Fruit fly (Drosophila melanogaster): ENCODE data around the gene slam.

Gene slam

DNA sequence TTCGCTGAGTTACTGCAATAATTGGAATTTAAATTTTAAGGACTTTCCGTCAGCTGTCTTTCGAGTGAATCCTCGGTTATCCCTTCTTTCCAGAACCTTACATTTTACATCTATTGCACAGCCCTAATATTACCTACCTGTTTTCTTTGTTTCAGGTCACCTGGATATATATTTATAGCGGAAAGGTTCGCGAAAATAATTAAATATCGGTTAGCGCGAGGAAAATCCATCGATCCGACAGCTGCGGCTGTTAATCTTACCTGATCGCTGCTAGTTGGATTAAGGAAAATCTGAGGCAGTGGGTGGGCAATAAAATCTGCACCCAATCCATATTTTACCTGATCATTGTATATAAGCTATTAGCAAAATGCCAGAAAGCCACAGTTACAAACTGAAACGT, 953 bp downstream of the slam start:
- no peak for TF ChIP-seq insv (optimal IDR thresholded peaks at IDR 0.05)
- no peak for TF ChIP-seq ttk (optimal IDR thresholded peaks at IDR 0.05)
- TF ChIP-seq psq (optimal IDR thresholded peaks at IDR 0.05): no peak
- TF ChIP-seq Sin3A (optimal IDR thresholded peaks at IDR 0.05): no peak
- TF ChIP-seq Myc (optimal IDR thresholded peaks at IDR 0.05): no peak
- TF ChIP-seq h (optimal IDR thresholded peaks at IDR 0.05): no peak

DNA sequence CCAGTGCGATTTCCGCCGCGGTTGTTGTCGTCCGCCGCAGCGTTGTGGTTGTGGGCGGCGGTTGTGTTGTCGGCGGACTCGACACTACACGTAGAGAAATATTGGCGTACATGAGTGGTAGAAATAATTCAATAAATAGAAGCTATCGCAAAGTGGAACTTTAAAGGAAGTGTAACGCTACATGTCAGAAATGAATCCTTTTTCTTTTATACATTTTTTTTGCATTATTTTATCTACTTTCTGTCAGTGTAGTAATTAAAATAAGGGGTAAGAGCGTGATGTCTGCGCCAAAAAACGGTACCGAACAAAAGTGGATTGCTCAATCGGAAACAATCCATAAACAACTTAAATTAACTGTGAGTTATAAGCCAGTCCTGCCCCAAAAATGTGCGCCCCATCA, 7.0 kb downstream of the slam start:
- no peak for TF ChIP-seq Sin3A (optimal IDR thresholded peaks at IDR 0.05)
- no peak for TF ChIP-seq ttk (optimal IDR thresholded peaks at IDR 0.05)
- no peak for TF ChIP-seq psq (optimal IDR thresholded peaks at IDR 0.05)
- TF ChIP-seq h (optimal IDR thresholded peaks at IDR 0.05): no peak
- no peak for TF ChIP-seq insv (optimal IDR thresholded peaks at IDR 0.05)
- no peak for TF ChIP-seq Myc (optimal IDR thresholded peaks at IDR 0.05)

DNA sequence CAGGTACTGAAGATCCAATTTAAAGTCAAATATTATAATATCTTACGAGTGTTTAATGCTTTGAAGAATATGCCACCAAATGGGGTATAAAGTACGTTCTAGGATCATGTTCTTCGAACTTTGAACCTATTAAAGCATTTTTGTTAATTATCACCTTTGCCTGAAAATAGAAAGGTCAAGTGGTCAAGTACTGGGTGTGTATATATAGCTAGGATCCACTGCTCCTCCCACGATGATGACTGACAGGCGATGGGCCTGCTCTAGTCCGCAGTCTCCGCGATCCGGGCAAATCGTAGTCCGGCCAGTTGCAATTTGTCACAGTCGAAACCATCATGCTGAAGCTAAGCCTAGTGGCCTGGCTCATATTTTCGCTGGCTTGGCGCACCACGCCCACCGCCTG, 8.8 kb downstream of the slam start, which contains the start of gene Nepl5:
Nepl5 (plus strand) TSS at position 301 of the 400 bp plus-strand sequence.
- no peak for TF ChIP-seq h (optimal IDR thresholded peaks at IDR 0.05)
- no peak for TF ChIP-seq psq (optimal IDR thresholded peaks at IDR 0.05)
- TF ChIP-seq ttk (optimal IDR thresholded peaks at IDR 0.05): no peak
- no peak for TF ChIP-seq Sin3A (optimal IDR thresholded peaks at IDR 0.05)
- no peak for TF ChIP-seq insv (optimal IDR thresholded peaks at IDR 0.05)
- TF ChIP-seq Myc (optimal IDR thresholded peaks at IDR 0.05): no peak

DNA sequence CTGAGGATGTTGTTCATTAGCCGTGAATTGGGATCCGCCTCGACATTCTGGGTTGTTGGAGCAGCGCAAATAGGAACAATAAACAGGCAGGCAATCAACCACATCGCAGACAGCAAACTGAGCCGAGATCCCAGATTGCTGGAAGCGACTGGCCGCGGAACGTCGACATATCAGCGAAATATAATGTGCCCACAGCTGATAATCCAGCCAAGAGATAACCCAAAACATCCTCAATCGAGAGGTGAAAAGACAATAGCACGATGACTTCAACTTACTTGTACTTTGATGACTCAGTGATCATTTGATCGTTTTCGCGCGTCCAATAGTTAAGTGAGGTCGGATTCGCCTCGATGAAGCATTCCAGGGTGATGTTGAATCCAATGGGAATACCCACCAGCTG, 13.2 kb downstream of the slam start, which contains the start of gene Nepl6:
Nepl6 (minus strand) TSS at position 104 of the 400 bp plus-strand sequence.
- TF ChIP-seq psq (optimal IDR thresholded peaks at IDR 0.05) (no peak), insv (optimal IDR thresholded peaks at IDR 0.05) (no peak), Sin3A (optimal IDR thresholded peaks at IDR 0.05) (no peak), Myc (optimal IDR thresholded peaks at IDR 0.05) (no peak), ttk (optimal IDR thresholded peaks at IDR 0.05) (no peak), h (optimal IDR thresholded peaks at IDR 0.05) (no peak)

DNA sequence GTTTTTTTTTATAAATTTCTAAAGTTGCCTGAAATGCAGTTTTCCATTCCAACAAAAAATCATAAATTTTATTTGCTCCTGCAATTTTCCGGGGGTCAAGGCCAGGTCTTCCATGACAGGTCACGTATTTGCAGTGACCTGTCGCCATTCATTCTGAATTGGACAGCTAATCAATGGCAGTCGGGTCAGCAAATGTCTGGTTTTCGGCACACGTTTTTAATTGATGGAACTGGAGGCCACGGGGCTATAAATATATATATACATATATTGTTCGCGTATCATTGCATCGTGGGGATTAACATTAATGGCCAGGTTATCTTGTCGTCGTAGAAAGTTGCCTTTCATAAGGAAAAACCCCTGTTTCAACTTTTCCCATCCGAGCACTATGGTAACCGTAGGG, 14.9 kb downstream of the slam start:
- TF ChIP-seq Myc (optimal IDR thresholded peaks at IDR 0.05): no peak
- TF ChIP-seq psq (optimal IDR thresholded peaks at IDR 0.05): no peak
- no peak for TF ChIP-seq ttk (optimal IDR thresholded peaks at IDR 0.05)
- no peak for TF ChIP-seq h (optimal IDR thresholded peaks at IDR 0.05)
- no peak for TF ChIP-seq insv (optimal IDR thresholded peaks at IDR 0.05)
- no peak for TF ChIP-seq Sin3A (optimal IDR thresholded peaks at IDR 0.05)

DNA sequence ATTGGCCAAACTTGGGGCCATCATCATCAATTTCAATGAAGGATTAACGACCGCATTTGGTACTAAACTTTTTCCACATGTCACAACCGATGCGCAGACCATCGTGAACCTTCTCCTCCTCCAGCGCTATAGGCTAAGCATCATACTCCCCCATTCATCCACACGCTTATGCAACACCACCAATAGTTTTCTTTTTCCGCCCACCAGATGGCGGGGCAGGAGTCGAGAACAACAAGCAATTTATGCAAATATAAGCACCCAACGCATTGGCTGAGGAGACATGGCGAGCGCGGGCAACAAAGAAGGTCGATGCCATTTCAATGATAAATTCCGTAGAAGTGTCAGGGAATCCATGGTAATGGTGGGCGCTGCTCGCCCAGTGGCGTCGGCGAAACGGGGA, 19.3 kb downstream of the slam start:
- TF ChIP-seq h (optimal IDR thresholded peaks at IDR 0.05) (no peak), Sin3A (optimal IDR thresholded peaks at IDR 0.05) (no peak)

DNA sequence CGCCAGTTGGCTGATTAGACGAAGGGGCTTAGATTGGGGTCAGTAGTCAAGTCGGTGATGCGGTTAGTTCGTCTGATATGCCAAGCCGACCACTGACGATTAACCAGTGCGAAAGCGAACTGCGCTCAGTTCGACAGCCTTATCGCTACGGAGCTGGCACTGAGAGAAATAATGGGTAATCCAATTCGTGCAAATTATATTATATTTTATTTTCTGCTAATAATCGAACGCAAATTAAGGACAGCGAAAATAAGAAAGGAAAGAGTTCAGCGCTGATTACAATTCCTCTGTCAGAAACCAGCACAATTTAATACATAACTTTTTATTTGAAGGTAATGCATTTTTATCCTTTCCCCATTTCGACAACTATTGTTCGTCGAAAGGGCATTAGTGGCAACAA, 25.0 kb downstream of the slam start, which contains the start of gene CG42369:
CG42369 (minus strand) TSS at position 101 of the 400 bp plus-strand sequence.
- TF ChIP-seq ttk (optimal IDR thresholded peaks at IDR 0.05) (no peak), psq (optimal IDR thresholded peaks at IDR 0.05) (no peak), h (optimal IDR thresholded peaks at IDR 0.05) (no peak), Myc (optimal IDR thresholded peaks at IDR 0.05) (no peak)

DNA sequence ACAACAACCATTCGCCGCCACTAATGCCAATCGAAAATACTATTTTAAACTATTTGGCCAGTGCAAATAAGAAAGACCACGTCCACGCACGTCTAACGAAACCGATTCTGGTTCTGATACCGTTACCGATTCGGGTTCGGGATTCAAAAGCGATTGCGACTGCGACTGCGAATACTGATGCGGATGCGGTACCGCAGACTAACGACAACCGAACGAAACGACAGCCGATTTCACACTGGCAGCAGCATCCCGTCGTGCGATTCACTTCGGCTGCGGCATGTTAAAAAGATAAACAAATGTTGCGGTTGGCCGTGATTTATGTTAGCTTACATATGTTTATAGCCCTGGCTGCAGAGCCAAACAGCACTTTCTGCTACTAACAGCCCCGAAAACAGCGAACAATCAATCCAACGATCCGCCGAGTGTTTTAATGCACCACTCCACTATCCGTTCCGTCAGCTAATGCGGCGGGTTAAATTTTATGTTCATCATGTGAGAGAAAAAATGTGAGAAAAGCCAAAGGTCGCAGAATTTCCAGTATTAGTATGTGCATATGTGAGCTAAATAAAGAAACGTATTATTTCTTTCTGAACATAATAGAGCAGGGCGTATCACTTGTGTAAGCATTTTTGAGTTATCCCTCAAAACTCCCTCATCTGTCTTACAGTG, 39.0 kb downstream of the slam start, which contains the start of gene DIP-epsilon:
DIP-epsilon (minus strand) TSS at position 238 of the 669 bp plus-strand sequence.
- TF ChIP-seq psq (optimal IDR thresholded peaks at IDR 0.05) (no peak), ttk (optimal IDR thresholded peaks at IDR 0.05) (no peak), insv (optimal IDR thresholded peaks at IDR 0.05) (no peak), Myc (optimal IDR thresholded peaks at IDR 0.05) (no peak), Sin3A (optimal IDR thresholded peaks at IDR 0.05) (no peak), h (optimal IDR thresholded peaks at IDR 0.05) (no peak)

DNA sequence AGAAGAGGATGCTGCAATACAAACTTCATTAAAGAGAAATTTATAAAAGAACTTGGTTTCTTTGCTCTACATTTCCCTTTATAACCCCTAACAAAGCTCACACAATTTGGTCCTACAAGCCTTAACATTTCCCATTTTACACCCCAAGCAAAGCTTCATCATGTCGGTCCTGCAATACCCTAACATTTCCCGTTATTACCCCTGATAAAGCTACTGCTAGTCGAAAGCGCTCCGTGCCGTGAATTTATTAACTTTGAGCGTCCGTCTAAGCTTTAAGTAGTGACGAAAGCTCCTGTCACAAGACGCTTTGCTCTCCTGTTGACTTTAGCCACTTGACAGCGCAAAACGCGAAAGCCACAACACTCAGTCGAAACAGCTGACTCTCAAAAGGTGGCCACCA, 39.8 kb downstream of the slam start, which contains the start of gene CG13982:
CG13982 (plus strand) TSS at position 363 of the 400 bp plus-strand sequence.
- TF ChIP-seq Myc (optimal IDR thresholded peaks at IDR 0.05): no peak
- TF ChIP-seq h (optimal IDR thresholded peaks at IDR 0.05): no peak
- no peak for TF ChIP-seq psq (optimal IDR thresholded peaks at IDR 0.05)
- no peak for TF ChIP-seq ttk (optimal IDR thresholded peaks at IDR 0.05)
- no peak for TF ChIP-seq insv (optimal IDR thresholded peaks at IDR 0.05)
- no peak for TF ChIP-seq Sin3A (optimal IDR thresholded peaks at IDR 0.05)

DNA sequence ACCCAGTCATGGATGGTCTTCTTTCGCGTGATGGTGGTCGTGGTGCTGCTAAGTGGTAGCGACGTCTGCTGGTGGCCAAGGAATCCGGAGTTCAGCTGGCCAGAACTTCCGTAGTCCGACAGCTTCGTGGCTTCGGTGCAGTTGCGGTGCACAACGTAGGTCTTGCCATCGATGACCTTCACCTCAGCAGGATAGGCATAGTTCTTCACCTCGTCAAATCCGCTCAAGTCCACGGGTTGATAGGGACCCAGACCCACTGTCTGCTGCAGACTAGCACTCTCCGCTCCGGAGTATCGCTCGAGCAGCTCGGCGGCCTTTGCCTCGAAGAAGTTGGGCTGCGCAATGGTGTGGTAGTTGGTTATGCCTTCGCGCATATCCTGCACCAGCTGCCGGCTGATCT, 49.3 kb downstream of the slam start:
- TF ChIP-seq Sin3A (optimal IDR thresholded peaks at IDR 0.05) (no peak), insv (optimal IDR thresholded peaks at IDR 0.05) (no peak), h (optimal IDR thresholded peaks at IDR 0.05) (no peak)

DNA sequence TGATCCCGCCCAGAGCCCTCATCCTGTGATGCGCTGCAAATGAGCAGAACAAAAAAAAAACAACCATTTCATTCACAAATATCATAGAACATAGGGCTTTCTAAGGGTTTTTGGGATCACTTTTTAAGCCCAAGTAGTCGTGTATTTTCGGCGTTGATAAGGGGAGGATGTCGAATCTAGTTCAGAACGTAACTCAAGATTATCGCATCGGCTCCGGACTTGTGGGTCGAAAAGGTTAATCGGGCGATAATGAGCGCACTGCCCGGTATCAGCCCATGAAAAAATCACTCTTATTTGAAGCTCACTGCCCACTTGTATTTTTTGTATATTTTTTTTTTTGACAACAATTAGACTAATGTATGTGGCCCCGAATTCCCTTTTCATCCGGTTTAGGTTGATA, 50.3 kb downstream of the slam start:
- no peak for TF ChIP-seq Myc (optimal IDR thresholded peaks at IDR 0.05)
- TF ChIP-seq Sin3A (optimal IDR thresholded peaks at IDR 0.05): no peak
- TF ChIP-seq insv (optimal IDR thresholded peaks at IDR 0.05): no peak
- no peak for TF ChIP-seq ttk (optimal IDR thresholded peaks at IDR 0.05)
- TF ChIP-seq psq (optimal IDR thresholded peaks at IDR 0.05): no peak
- TF ChIP-seq h (optimal IDR thresholded peaks at IDR 0.05): no peak

DNA sequence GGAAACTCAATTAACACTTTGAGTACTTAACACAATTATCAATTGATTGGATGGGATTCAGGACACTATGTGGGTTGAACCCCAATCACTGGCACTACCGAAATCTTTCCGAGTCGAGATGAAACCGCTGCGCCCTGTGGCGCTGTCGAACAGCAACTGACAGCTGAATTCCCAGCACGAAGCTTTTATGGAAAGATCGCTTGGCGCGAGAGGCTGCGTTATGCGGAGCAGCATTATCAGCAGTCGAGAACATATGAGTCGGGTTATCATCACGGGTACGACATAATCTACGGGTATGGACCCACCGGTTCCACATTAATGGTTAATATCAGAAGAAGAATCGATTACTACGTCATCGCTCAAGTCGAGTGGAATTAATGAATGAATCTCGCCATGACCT, 51.0 kb downstream of the slam start, which contains the start of gene Tig:
Tig (minus strand) TSS at position 163 of the 400 bp plus-strand sequence.
- TF ChIP-seq insv (optimal IDR thresholded peaks at IDR 0.05): no peak
- no peak for TF ChIP-seq ttk (optimal IDR thresholded peaks at IDR 0.05)
- no peak for TF ChIP-seq Sin3A (optimal IDR thresholded peaks at IDR 0.05)
- TF ChIP-seq Myc (optimal IDR thresholded peaks at IDR 0.05): no peak
- TF ChIP-seq h (optimal IDR thresholded peaks at IDR 0.05): no peak
- TF ChIP-seq psq (optimal IDR thresholded peaks at IDR 0.05): no peak

DNA sequence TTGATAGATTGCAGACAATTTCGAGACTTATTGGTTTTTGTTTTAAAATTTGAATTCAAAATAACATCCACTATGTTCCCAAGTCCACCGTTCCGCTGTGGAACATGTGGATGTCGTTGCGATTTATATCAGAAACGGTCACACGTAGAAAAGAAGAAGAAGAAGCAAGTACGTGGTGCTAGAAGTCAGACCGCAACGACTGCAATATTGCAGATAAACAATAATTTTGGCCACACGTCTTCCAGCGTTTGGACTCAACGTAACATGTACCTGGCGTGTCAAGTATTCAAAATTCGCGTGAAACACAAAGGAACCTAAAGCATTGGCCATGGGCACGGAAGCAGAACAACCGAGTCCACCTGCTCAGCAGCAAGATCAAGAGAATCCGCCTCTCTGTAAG, 52.0 kb downstream of the slam start, which contains the start of gene Fic:
Fic (plus strand) TSS at position 139 of the 400 bp plus-strand sequence.
- TF ChIP-seq Myc (optimal IDR thresholded peaks at IDR 0.05): no peak
- TF ChIP-seq Sin3A (optimal IDR thresholded peaks at IDR 0.05): no peak
- no peak for TF ChIP-seq ttk (optimal IDR thresholded peaks at IDR 0.05)
